Fruit fly (Drosophila melanogaster) whole organism, pupa: Measurements from ENCODE around the gene CG10064.

Experiments used
- CG10348 ChIP-seq: fragments of 200-800 bp; sonication (Bioruptor generic); IDR thresholded peaks from 2 replicates; pipeline ENCODE4 v1.3.6; 2022; ENCODE audit warnings: missing biosample characterization, missing genetic modification characterization
- CG12605 ChIP-seq: fragments of 200-800 bp; sonication (Bioruptor generic); IDR thresholded peaks from 2 replicates; pipeline ENCODE4 v1.3.6; 2022; ENCODE audit warnings: missing biosample characterization, missing genetic modification characterization
- CG13204 ChIP-seq: fragments of 200-800 bp; sonication (Bioruptor generic); optimal IDR thresholded peaks from 2 replicates; lab custom pipeline; 2018; ENCODE audit warnings: missing biosample characterization, mild to moderate bottlenecking, missing genetic modification characterization, moderate library complexity
- CG14655 ChIP-seq: fragments of 200-800 bp; sonication (Bioruptor generic); optimal IDR thresholded peaks from 3 replicates; lab custom pipeline; 2017; ENCODE audit warnings: mild to moderate bottlenecking, missing biosample characterization, missing genetic modification reagents, missing genetic modification characterization
- CG15710 ChIP-seq: fragments of 200-800 bp; sonication (Bioruptor generic); optimal IDR thresholded peaks from 2 replicates; lab custom pipeline; 2018; ENCODE audit warnings: missing biosample characterization, mild to moderate bottlenecking, missing genetic modification characterization, moderate library complexity
- CG17806 ChIP-seq: fragments of 200-800 bp; sonication (Bioruptor generic); optimal IDR thresholded peaks from 2 replicates; lab custom pipeline; 2018; ENCODE audit warnings: missing biosample characterization, mild to moderate bottlenecking, missing genetic modification characterization, moderate library complexity
- CG32121 ChIP-seq: fragments of 200-800 bp; sonication (Bioruptor generic); IDR thresholded peaks from 2 replicates; pipeline ENCODE4 v1.3.6; 2022; ENCODE audit warnings: missing biosample characterization, missing genetic modification characterization
- CG34367 ChIP-seq: fragments of 200-800 bp; sonication (Bioruptor generic); optimal IDR thresholded peaks from 2 replicates; lab custom pipeline; 2018; ENCODE audit warnings: missing biosample characterization, mild to moderate bottlenecking, missing genetic modification characterization
- CG4496 ChIP-seq: fragments of 200-800 bp; sonication (Bioruptor generic); IDR thresholded peaks from 3 replicates; pipeline ENCODE4 v1.3.6; 2022; ENCODE audit warnings: missing biosample characterization, missing genetic modification characterization
- CG8159 ChIP-seq: fragments of 200-800 bp; sonication (Bioruptor generic); optimal IDR thresholded peaks from 3 replicates; lab custom pipeline; 2018; ENCODE audit warnings: missing biosample characterization, mild to moderate bottlenecking, missing genetic modification characterization, moderate library complexity
- CG8301 ChIP-seq: fragments of 200-800 bp; sonication (Bioruptor generic); optimal IDR thresholded peaks from 2 replicates; lab custom pipeline; 2018; ENCODE audit warnings: missing biosample characterization, mild to moderate bottlenecking, missing genetic modification characterization
- CG9948 ChIP-seq: fragments of 200-800 bp; sonication (Bioruptor generic); optimal IDR thresholded peaks from 2 replicates; lab custom pipeline; 2018; ENCODE audit warnings: missing biosample characterization, mild to moderate bottlenecking, missing genetic modification characterization, moderate library complexity
- D1 ChIP-seq: fragments of 200-800 bp; sonication (Bioruptor generic); optimal IDR thresholded peaks from 2 replicates; lab custom pipeline; 2018; ENCODE audit warnings: missing biosample characterization, mild to moderate bottlenecking, missing genetic modification characterization, moderate library complexity
- EcR ChIP-seq: fragments of 200-800 bp; sonication (Bioruptor generic); optimal IDR thresholded peaks from 3 replicates; lab custom pipeline; 2019; ENCODE audit warnings: missing biosample characterization, missing genetic modification characterization, mild to moderate bottlenecking, moderate library complexity, missing genetic modification reagents
- Ets98B ChIP-seq: fragments of 200-800 bp; sonication (Bioruptor generic); IDR thresholded peaks from 2 replicates; pipeline ENCODE4 v1.3.6; 2022; ENCODE audit warnings: missing biosample characterization, missing genetic modification characterization
- Pif1A ChIP-seq: fragments of 200-800 bp; sonication (Bioruptor generic); optimal IDR thresholded peaks from 3 replicates; lab custom pipeline; 2016; ENCODE audit warnings: missing biosample characterization, missing genetic modification characterization
- Pif1B ChIP-seq: fragments of 200-800 bp; sonication (Bioruptor generic); optimal IDR thresholded peaks from 3 replicates; lab custom pipeline; 2016; ENCODE audit warnings: missing biosample characterization, missing genetic modification characterization
- Snoo ChIP-seq: fragments of 200-800 bp; sonication (Bioruptor generic); optimal IDR thresholded peaks from 3 replicates; lab custom pipeline; 2017; ENCODE audit warnings: missing biosample characterization, mild to moderate bottlenecking, missing genetic modification characterization, inconsistent platforms
- fd96Ca ChIP-seq: fragments of 200-800 bp; sonication (Bioruptor generic); IDR thresholded peaks from 3 replicates; pipeline ENCODE4 v1.3.6; 2022; ENCODE audit warnings: missing biosample characterization, missing genetic modification characterization
- rn ChIP-seq: fragments of 200-800 bp; sonication (Bioruptor generic); IDR thresholded peaks from 2 replicates; pipeline ENCODE4 v1.3.6; 2022; ENCODE audit warnings: missing biosample characterization, missing genetic modification characterization

CG10064 gene

DNA sequence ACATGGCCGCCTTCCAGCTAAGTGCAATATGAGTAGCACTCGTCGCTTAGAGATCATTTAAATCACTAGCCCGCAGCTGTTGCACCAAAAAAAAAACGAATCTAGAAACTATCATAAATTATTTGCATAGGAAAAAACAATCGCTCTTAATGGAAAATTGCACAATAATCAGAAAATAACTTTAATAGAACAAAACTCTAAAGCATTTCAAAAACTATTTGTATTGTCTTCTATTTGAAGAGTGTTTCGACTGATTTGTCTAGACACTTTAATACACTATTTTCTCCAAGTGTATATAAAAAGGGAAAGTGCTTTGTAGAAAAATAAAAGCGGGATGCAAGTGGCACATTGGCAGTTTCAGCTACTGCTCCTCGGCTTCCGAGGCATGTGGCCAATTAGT, 38.7 kb upstream of the CG10064 start:
- TF ChIP-seq CG14655 (GFP tag; lab: Kevin White, UChicago) (peak; percentile 19), CG12605 (GFP tag; lab: Robert Waterston, UW) (no peak)

dm6 chr3L:7003132-7003531, 35.4 kb upstream of the CG10064 start:
- TF ChIP-seq rn (GFP tag; lab: Robert Waterston, UW) (peak; percentile 64; the same call in 1 of the 2 replicates), Snoo (tag; lab: Kevin White, UChicago) (no peak), CG32121 (GFP tag; lab: Robert Waterston, UW) (peak; percentile 35; the same call in 1 of the 2 replicates), CG14655 (GFP tag; lab: Kevin White, UChicago) (peak; percentile 35), CG10348 (GFP tag; lab: Robert Waterston, UW) (no peak), CG34367 (no peak), CG13204 (GFP tag; lab: Kevin White, UChicago) (no peak)

DNA sequence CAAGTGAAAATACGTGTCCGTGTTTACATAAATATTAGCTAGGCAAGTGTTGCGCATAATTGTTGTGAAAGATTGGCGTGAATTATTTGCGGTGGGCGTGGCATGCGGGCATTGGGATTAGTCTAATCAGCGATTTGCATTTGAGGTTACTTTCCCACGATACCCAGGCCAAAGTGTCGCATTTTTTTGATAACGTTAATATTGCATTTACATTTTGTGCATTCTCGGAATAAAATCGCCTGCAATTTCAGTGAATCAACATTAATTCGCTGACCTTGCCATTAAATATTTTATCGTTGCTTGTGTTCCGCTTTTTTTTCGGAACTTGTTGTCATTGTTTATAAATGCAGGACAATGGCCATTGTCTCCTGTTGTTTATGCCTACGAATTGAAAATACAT, 34.7 kb upstream of the CG10064 start:
- no peak for TF ChIP-seq CG4496 (GFP tag; lab: Robert Waterston, UW)
- TF ChIP-seq CG14655 (GFP tag; lab: Kevin White, UChicago), result no peak
- no peak for TF ChIP-seq fd96Ca (GFP tag; lab: Robert Waterston, UW)
- TF ChIP-seq CG8301, result no peak
- no peak for TF ChIP-seq Snoo (tag; lab: Kevin White, UChicago)
- TF ChIP-seq CG8159 (tag; lab: Kevin White, UChicago), result no peak
- TF ChIP-seq CG17806 (tag; lab: Kevin White, UChicago), result no peak
- no peak for TF ChIP-seq CG10348 (GFP tag; lab: Robert Waterston, UW)
- no peak for TF ChIP-seq D1 (tag; lab: Kevin White, UChicago)
- no peak for TF ChIP-seq CG12605 (GFP tag; lab: Robert Waterston, UW)
- no peak for TF ChIP-seq CG34367
- TF ChIP-seq Pif1B (GFP tag; lab: Kevin White, UChicago), result no peak
- no peak for TF ChIP-seq CG9948 (tag; lab: Kevin White, UChicago)
- no peak for TF ChIP-seq Pif1A (GFP tag; lab: Kevin White, UChicago)
- TF ChIP-seq EcR (GFP tag; lab: Kevin White, UChicago), result no peak
- TF ChIP-seq Ets98B (GFP tag; lab: Robert Waterston, UW), result no peak
- no peak for TF ChIP-seq CG13204 (GFP tag; lab: Kevin White, UChicago)
- TF ChIP-seq rn (GFP tag; lab: Robert Waterston, UW), result no peak
- TF ChIP-seq CG32121 (GFP tag; lab: Robert Waterston, UW), result no peak

DNA sequence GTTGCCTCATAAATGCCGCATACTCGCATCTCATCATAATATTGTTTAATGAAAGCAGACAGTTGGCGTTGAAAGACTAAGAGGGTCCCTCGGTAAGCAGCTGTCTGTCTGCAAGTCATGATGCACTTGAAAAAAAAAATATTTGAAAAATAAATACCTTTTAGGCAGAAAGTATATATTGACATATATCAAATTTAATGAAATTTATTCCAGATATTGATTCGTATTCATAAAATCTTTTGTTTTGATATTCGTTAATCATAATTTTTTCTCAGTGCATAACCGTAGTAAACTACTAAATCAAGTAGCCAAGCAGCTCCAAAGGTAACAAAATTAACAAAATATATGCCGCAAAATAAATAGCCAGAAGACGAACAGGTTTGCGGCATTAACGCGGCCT, 34.2 kb upstream of the CG10064 start:
- TF ChIP-seq CG15710 (no peak), CG8301 (no peak), CG32121 (GFP tag; lab: Robert Waterston, UW) (peak; percentile 70), CG12605 (GFP tag; lab: Robert Waterston, UW) (0 out of 2 replicates have a peak, but pooled peaks have one; percentile 10), Snoo (tag; lab: Kevin White, UChicago) (no peak), CG8159 (tag; lab: Kevin White, UChicago) (peak; percentile 20)

- TF ChIP-seq Ets98B (GFP tag; lab: Robert Waterston, UW) (no peak), CG14655 (GFP tag; lab: Kevin White, UChicago) (no peak), CG8159 (tag; lab: Kevin White, UChicago) (no peak), CG8301 (no peak), Pif1B (GFP tag; lab: Kevin White, UChicago) (no peak), CG13204 (GFP tag; lab: Kevin White, UChicago) (no peak), EcR (GFP tag; lab: Kevin White, UChicago) (no peak), CG17806 (tag; lab: Kevin White, UChicago) (no peak)
Observed at dm6 chr3L:6999993-7000392, 32.3 kb upstream of the CG10064 start.

DNA sequence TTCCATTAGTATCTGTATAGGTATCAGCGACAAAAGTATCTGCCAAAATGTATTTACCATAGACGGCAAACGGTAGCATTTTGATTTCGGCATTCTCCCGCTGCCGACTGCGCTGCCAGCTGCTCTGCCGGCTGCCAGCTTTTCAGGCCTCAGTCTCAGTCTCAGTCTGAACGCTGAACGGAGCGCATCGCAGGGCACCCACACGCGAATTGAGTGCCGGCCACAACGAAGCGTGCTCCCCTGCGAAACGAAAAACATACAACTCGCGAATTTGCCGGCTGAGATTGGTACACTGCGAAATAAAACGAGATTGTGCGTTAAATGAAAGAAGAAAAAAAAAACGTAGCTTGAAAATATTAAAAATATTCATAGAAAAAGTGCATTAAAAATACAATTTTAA, 31.0 kb upstream of the CG10064 start, which contains the start of gene Mp:
Gene Mp (plus strand): TSS at position 152 of the 400 bp plus-strand sequence.
- TF ChIP-seq CG32121 (GFP tag; lab: Robert Waterston, UW) (peak; percentile 16; the same call in 1 of the 2 replicates), EcR (GFP tag; lab: Kevin White, UChicago) (no peak), CG17806 (tag; lab: Kevin White, UChicago) (no peak), CG12605 (GFP tag; lab: Robert Waterston, UW) (peak; percentile 33; the same call in 1 of the 2 replicates), CG34367 (no peak), Pif1B (GFP tag; lab: Kevin White, UChicago) (no peak), CG13204 (GFP tag; lab: Kevin White, UChicago) (no peak), Ets98B (GFP tag; lab: Robert Waterston, UW) (0 out of 2 replicates have a peak, but pooled peaks have one; percentile 15)

dm6 chr3L:6997410-6997809, 29.7 kb upstream of the CG10064 start:
- TF ChIP-seq CG12605 (GFP tag; lab: Robert Waterston, UW) (peak; percentile 68; the same call in 1 of the 2 replicates), CG4496 (GFP tag; lab: Robert Waterston, UW) (no peak)
